Worm (Caenorhabditis elegans): ENCODE measurements around the gene str-102.

- TF ChIP-seq zag-1 (tag; optimal IDR thresholded peaks at IDR 0.05) (no peak), lsy-2 (tag; optimal IDR thresholded peaks at IDR 0.05) (no peak)
Observed at ce11 chrV:15425368-15426091, 40.7 kb downstream of the str-102 start, which contains the start of gene Y36E3A.2.

Measured in whole organism, L4 larva.